Fruit fly (Drosophila melanogaster): ENCODE measurements around the gene CG12065.

The CG12065 gene

DNA sequence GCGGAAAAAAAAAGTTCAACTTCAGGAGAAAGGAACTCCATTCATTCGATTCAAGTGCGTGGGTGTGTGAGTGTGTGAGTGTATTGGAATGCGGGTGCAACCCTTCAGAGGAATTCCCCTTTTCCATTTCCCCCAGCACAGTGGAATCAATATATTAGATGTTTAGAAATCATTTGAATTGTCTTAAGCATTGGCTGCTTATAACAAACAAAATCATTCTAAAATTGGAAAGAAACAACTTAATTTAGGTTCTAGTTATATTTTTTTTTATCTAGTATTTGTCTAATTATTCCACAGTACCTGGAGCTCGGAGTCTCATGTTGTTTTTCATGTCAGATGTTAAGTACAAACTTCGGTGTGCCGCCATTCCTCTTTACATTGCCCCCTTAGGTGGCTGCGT, 35.1 kb upstream of the CG12065 start (continued):
- TF ChIP-seq gcm (GFP tag; optimal IDR thresholded peaks at IDR 0.05), result no peak
- peak; percentile 41 for TF ChIP-seq CG8924 (tag; optimal IDR thresholded peaks at IDR 0.05)
- TF ChIP-seq gem (tag; optimal IDR thresholded peaks at IDR 0.05), result peak; percentile 43
- TF ChIP-seq Hsf (GFP tag; optimal IDR thresholded peaks at IDR 0.05), result peak; percentile 16
- 0 out of 2 replicates have a peak, but pooled peaks have one; percentile 14 for TF ChIP-seq esg (GFP tag; conservative IDR thresholded peaks at IDR 0.05)
- TF ChIP-seq CG6654 (GFP tag; optimal IDR thresholded peaks at IDR 0.05), result no peak
- TF ChIP-seq CG1024 (GFP tag; IDR thresholded peaks at IDR 0.05), result no peak
- TF ChIP-seq bsh (GFP tag; optimal IDR thresholded peaks at IDR 0.05), result peak in 1 of 2 experiments; percentile 42
- peak; percentile 38; the same call in 1 of the 2 replicates for TF ChIP-seq CG17328 (GFP tag; IDR thresholded peaks at IDR 0.05)
- peak; percentile 5 for TF ChIP-seq NfI (GFP tag; optimal IDR thresholded peaks at IDR 0.05)
- peak; percentile 39 for TF ChIP-seq CG18599 (GFP tag; optimal IDR thresholded peaks at IDR 0.05)
- TF ChIP-seq hkb (optimal IDR thresholded peaks at IDR 0.05), result no peak
- peak; percentile 57; the same call in 1 of the 2 replicates for TF ChIP-seq hkb (GFP tag; IDR thresholded peaks at IDR 0.05)
- peak; percentile 5 for TF ChIP-seq tap (tag; optimal IDR thresholded peaks at IDR 0.05)
- peak; percentile 15 for TF ChIP-seq CG12071 (GFP tag; optimal IDR thresholded peaks at IDR 0.05)
- TF ChIP-seq Atf6 (GFP tag; IDR thresholded peaks at IDR 0.05), result 0 out of 2 replicates have a peak, but pooled peaks have one; percentile 31
- no peak for TF ChIP-seq CG10565 (GFP tag; optimal IDR thresholded peaks at IDR 0.05)
- TF ChIP-seq row (GFP tag; IDR thresholded peaks at IDR 0.05), result peak; percentile 52; the same call in 2 of the 3 replicates
- 0 out of 2 replicates have a peak, but pooled peaks have one; percentile 7 for TF ChIP-seq CG7372 (GFP tag; IDR thresholded peaks at IDR 0.05)
- TF ChIP-seq Sox102F (GFP tag; optimal IDR thresholded peaks at IDR 0.05), result peak; percentile 34
- peak; percentile 46; the same call in 1 of the 2 replicates for TF ChIP-seq Xrp1 (GFP tag; IDR thresholded peaks at IDR 0.05)
- TF ChIP-seq stc (GFP tag; IDR thresholded peaks at IDR 0.05), result peak; percentile 30; the same call in 1 of the 2 replicates
- TF ChIP-seq CG9215 (GFP tag; IDR thresholded peaks at IDR 0.05), result no peak
- no peak for TF ChIP-seq ssp (GFP tag; IDR thresholded peaks at IDR 0.05)
- peak; percentile 41 for TF ChIP-seq CG11504 (tag; optimal IDR thresholded peaks at IDR 0.05)
- TF ChIP-seq PHDP (tag; optimal IDR thresholded peaks at IDR 0.05), result peak; percentile 19
- TF ChIP-seq vvl (GFP tag; IDR thresholded peaks at IDR 0.05), result peak; percentile 34; the same call in 1 of the 2 replicates
- TF ChIP-seq Scr (GFP tag; IDR thresholded peaks at IDR 0.05; ENCODE audit: partially characterized antibody), result no peak
- no peak for TF ChIP-seq bowl (GFP tag; IDR thresholded peaks at IDR 0.05)
- TF ChIP-seq nmo (GFP tag; optimal IDR thresholded peaks at IDR 0.05), result peak; percentile 22
- TF ChIP-seq sens (GFP tag), result peak; percentile 45
- no peak for TF ChIP-seq scrt (GFP tag; optimal IDR thresholded peaks at IDR 0.05)
- no peak for TF ChIP-seq trh (GFP tag; optimal IDR thresholded peaks at IDR 0.05)
- TF ChIP-seq fd96Cb (tag; optimal IDR thresholded peaks at IDR 0.05), result peak; percentile 13
- peak; percentile 27 for TF ChIP-seq CG18262 (tag; optimal IDR thresholded peaks at IDR 0.05)
- no peak for TF ChIP-seq Ada2b (GFP tag; IDR thresholded peaks at IDR 0.05)
- no peak for TF ChIP-seq lbe (GFP tag; optimal IDR thresholded peaks at IDR 0.05)
- TF ChIP-seq sd (tag; optimal IDR thresholded peaks at IDR 0.05), result peak; percentile 47
- no peak; the same call in 1 of the 2 replicates for TF ChIP-seq Awh (GFP tag; IDR thresholded peaks at IDR 0.05)
- TF ChIP-seq Drgx (GFP tag; IDR thresholded peaks at IDR 0.05), result peak; percentile 34; the same call in 1 of the 2 replicates
- TF ChIP-seq sob (GFP tag; IDR thresholded peaks at IDR 0.05), result peak; percentile 36; the same call in 1 of the 2 replicates
- TF ChIP-seq CG15269 (tag; optimal IDR thresholded peaks at IDR 0.05), result peak; percentile 11

Measured in whole organism, embryonic.